Worm (Caenorhabditis elegans): ENCODE results near the gene acs-4.

DNA sequence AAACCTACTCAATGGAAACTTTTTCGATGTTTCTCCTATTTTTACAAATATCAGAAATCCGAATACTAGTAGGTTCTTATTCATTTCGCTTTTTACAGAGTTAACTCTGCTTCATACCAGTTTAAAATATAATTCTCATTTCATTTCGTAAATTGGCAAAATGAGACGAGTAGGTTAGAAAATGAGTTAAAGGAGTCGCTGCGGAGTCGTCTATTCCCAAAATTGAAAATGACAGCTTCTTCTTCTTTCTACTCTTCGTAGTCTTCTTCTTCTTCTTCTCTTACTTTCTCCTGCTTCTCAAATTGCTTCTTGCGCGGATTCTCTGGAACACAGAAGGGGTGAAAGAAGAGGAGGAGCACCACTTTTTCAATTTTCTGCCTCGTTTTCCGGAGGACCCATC is 22.9 kb upstream of the acs-4 start, which contains the start of gene glr-2:
- TF ChIP-seq ztf-29 (GFP tag; IDR thresholded peaks at IDR 0.05) (no peak), ztf-23 (GFP tag; IDR thresholded peaks at IDR 0.05) (0 out of 2 replicates have a peak, but pooled peaks have one; percentile 48), ref-1 (GFP tag; conservative IDR thresholded peaks at IDR 0.05) (no peak), cog-1 (tag; optimal IDR thresholded peaks at IDR 0.05) (no peak), flt-1 (GFP tag; IDR thresholded peaks at IDR 0.05) (no peak), med-1 (GFP tag; optimal IDR thresholded peaks at IDR 0.05; ENCODE audit: insufficient read depth) (no peak), klf-2 (GFP tag; conservative IDR thresholded peaks at IDR 0.05) (no peak), tab-1 (GFP tag; IDR thresholded peaks at IDR 0.05) (no peak)
